Fruit fly (Drosophila melanogaster) S2 (cell line): ENCODE measurements around the gene CG7409.

Experiments
- CG8478 ChIP-seq: fragments of >200 bp; optimal IDR thresholded peaks from 2 replicates; lab custom pipeline; 2018
- CTCF ChIP-seq, 2 experiments: fragments of >200 bp; optimal IDR thresholded peaks; 2 replicates each; lab custom pipeline; 2018

- TF ChIP-seq CG8478 (lab: Kevin White, UChicago), result no peak
- no peak for TF ChIP-seq CTCF (optimal IDR thresholded peaks at IDR 0.05; lab: Kevin White, UChicago)
Measured at dm6 chr3L:7754109-7754508, at the start of gene CG7409.
